Fruit fly (Drosophila melanogaster) whole organism, adult: ENCODE results near the gene Aldh7A1.
A peak's percentile ranks its signal among the peaks of the same experiment; 100 is the strongest.

ENCODE experiments used
- CG12768 ChIP-seq: fragments of 200-800 bp; sonication (Bioruptor generic); optimal IDR thresholded peaks from 2 replicates; lab custom pipeline; 2017; ENCODE audit warnings: missing biosample characterization, missing genetic modification characterization, mild to moderate bottlenecking, moderate library complexity, missing genetic modification reagents
- CG14711 ChIP-seq: fragments of 200-800 bp; sonication (Bioruptor generic); optimal IDR thresholded peaks from 2 replicates; lab custom pipeline; 2018; ENCODE audit warnings: missing biosample characterization, mild to moderate bottlenecking, missing genetic modification characterization, moderate library complexity
- CG1620 ChIP-seq: fragments of 200-800 bp; sonication (Bioruptor generic); optimal IDR thresholded peaks from 2 replicates; lab custom pipeline; 2016; ENCODE audit warnings: missing biosample characterization, missing genetic modification characterization
- CG33017 ChIP-seq: fragments of 200-800 bp; sonication (Bioruptor generic); optimal IDR thresholded peaks from 2 replicates; lab custom pipeline; 2018; ENCODE audit warnings: missing biosample characterization, mild to moderate bottlenecking, missing genetic modification characterization, moderate library complexity
- CG5204 ChIP-seq: fragments of 200-800 bp; sonication (Bioruptor generic); optimal IDR thresholded peaks from 2 replicates; lab custom pipeline; 2016; ENCODE audit warnings: missing biosample characterization, missing genetic modification characterization
- CG7045 ChIP-seq: fragments of 200-800 bp; sonication (Bioruptor generic); optimal IDR thresholded peaks from 2 replicates; lab custom pipeline; 2017; ENCODE audit warnings: missing biosample characterization, mild to moderate bottlenecking, missing genetic modification characterization
- CG7101 ChIP-seq: fragments of 200-800 bp; sonication (Bioruptor generic); optimal IDR thresholded peaks from 2 replicates; lab custom pipeline; 2018; ENCODE audit warnings: missing biosample characterization, mild to moderate bottlenecking, missing genetic modification characterization, moderate library complexity
- Clk ChIP-seq: fragments of 200-800 bp; sonication (Bioruptor generic); optimal IDR thresholded peaks from 2 replicates; lab custom pipeline; 2017; ENCODE audit warnings: missing biosample characterization, missing genetic modification characterization
- Crg-1 ChIP-seq: fragments of 200-800 bp; sonication (Bioruptor generic); optimal IDR thresholded peaks from 2 replicates; lab custom pipeline; 2016; ENCODE audit warnings: missing biosample characterization, missing genetic modification characterization
- Hr96 ChIP-seq: fragments of 200-800 bp; sonication (Bioruptor generic); optimal IDR thresholded peaks from 2 replicates; lab custom pipeline; 2016; ENCODE audit warnings: missing biosample characterization, missing genetic modification characterization
- Mnt ChIP-seq: fragments of 200-800 bp; sonication (Bioruptor generic); optimal IDR thresholded peaks from 2 replicates; lab custom pipeline; 2016; ENCODE audit warnings: missing biosample characterization, mild to moderate bottlenecking, missing genetic modification characterization
- bab1 ChIP-seq: fragments of 200-800 bp; sonication (Bioruptor generic); optimal IDR thresholded peaks from 3 replicates; lab custom pipeline; 2019; ENCODE audit warnings: missing biosample characterization, mild to moderate bottlenecking, missing genetic modification characterization, moderate library complexity
- cic ChIP-seq: fragments of 200-800 bp; sonication (Bioruptor generic); optimal IDR thresholded peaks from 2 replicates; lab custom pipeline; 2017; ENCODE audit warnings: missing biosample characterization, mild to moderate bottlenecking, missing genetic modification characterization, moderate library complexity
- cnc ChIP-seq, 2 experiments: fragments of >200 bp; optimal IDR thresholded peaks; 2 replicates each; lab custom pipeline; 2017
- kay ChIP-seq: fragments of 200-800 bp; sonication (Bioruptor generic); peaks from one replicate; lab custom pipeline; 2016; ENCODE audit warnings: missing biosample characterization, missing genetic modification characterization, borderline replicate concordance
- ovo ChIP-seq: fragments of 200-800 bp; sonication (Bioruptor generic); optimal IDR thresholded peaks from 2 replicates; lab custom pipeline; 2016; ENCODE audit warnings: missing biosample characterization, missing genetic modification characterization
- pad ChIP-seq: fragments of 200-800 bp; sonication (Bioruptor generic); optimal IDR thresholded peaks from 3 replicates; lab custom pipeline; 2017; ENCODE audit warnings: missing biosample characterization, missing genetic modification characterization, mild to moderate bottlenecking, moderate library complexity, missing genetic modification reagents
- tj ChIP-seq: fragments of 200-800 bp; sonication (Bioruptor generic); optimal IDR thresholded peaks from 3 replicates; lab custom pipeline; 2017; ENCODE audit warnings: missing biosample characterization, mild to moderate bottlenecking, missing genetic modification characterization, moderate library complexity
- toe ChIP-seq: fragments of 200-800 bp; sonication (Bioruptor generic); optimal IDR thresholded peaks from 2 replicates; lab custom pipeline; 2016; ENCODE audit warnings: missing biosample characterization, missing genetic modification characterization

The Aldh7A1 gene

DNA sequence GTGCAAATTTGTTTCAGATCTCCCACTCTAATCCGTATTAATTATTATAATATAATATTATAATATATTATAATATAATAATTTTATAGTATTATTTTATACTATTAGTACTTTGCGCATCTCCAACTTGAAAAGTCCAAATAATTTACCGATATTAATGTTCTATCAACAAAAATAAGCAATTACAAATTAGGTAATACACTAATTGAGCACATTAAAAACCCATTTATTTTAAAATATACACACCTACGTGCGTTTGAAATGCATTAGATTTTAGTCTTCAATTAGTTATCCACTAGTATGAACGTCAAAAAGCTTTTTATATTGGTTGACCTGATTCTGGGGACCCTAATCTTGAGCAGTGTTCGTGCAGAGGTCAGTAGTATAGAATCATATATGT, 32.7 kb downstream of the Aldh7A1 start, which contains the start of gene CG33647:
Gene CG33647 (plus strand): TSS at position 301 of the 400 bp plus-strand sequence.
- TF ChIP-seq kay (GFP tag; lab: Kevin White, UChicago) (no peak), Clk (GFP tag; lab: Kevin White, UChicago) (no peak), CG33017 (tag; lab: Kevin White, UChicago) (no peak), Mnt (no peak), CG7101 (tag; lab: Kevin White, UChicago) (no peak), tj (GFP tag; lab: Kevin White, UChicago) (no peak)

DNA sequence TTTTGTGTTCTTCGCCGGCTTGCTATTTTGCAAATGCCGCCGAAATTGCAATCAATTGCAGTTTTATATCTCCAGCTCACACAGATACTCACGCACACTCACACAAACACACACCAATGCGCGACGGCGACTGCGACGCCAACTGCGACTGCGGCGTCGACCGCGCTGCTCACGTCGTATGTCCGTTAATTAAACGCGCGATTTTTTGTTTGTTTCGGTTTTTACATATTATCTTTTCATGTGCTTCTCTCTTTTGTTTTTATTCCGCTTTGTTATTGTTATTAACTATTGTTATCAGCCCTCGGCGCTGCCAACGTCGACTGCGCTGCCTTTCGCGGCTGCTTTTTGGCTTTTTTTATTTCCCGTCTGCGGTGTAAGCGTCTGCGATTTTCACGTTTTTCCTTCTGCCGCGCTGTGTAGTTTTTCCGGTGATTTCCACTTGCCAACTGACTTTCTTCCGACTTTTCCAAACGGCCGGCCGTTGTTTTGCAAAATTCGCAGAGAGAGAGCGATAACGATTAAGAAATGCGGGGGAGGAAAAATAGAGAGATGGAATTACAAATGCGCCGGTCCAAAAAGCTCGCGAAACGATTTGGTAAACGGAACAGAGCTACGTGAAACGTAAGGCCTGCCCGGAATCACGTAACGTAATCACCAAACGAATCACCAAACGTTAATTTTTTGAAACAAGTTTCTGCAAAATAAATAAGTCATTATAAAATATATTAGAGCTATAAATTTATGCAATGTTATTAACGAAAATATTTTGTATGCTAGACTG, 33.6 kb downstream of the Aldh7A1 start, which contains the start of gene fz2:
Gene fz2 (minus strand): TSS at position 452 of the 781 bp plus-strand sequence.
- TF ChIP-seq tj (GFP tag; lab: Kevin White, UChicago) (peak; percentile 11), bab1 (GFP tag; lab: Kevin White, UChicago) (peak; percentile 21), kay (GFP tag; lab: Kevin White, UChicago) (peak; percentile 91), cic (GFP tag; lab: Kevin White, UChicago) (peak; percentile 13), pad (GFP tag; lab: Kevin White, UChicago) (no peak), Hr96 (GFP tag; lab: Kevin White, UChicago) (no peak)

dm6 chr3L:19233798-19234781, 34.6 kb downstream of the Aldh7A1 start:
- no peak for TF ChIP-seq CG7101 (tag; lab: Kevin White, UChicago)
- TF ChIP-seq Mnt, result no peak
- TF ChIP-seq pad (GFP tag; lab: Kevin White, UChicago), result no peak
- no peak for TF ChIP-seq CG12768 (GFP tag; lab: Kevin White, UChicago)
- no peak for TF ChIP-seq Crg-1
- no peak for TF ChIP-seq CG5204
- TF ChIP-seq kay (GFP tag; lab: Kevin White, UChicago), result no peak
- TF ChIP-seq cnc (optimal IDR thresholded peaks at IDR 0.05; lab: Kevin White, UChicago), result no peak
- no peak for TF ChIP-seq Clk (GFP tag; lab: Kevin White, UChicago)
- TF ChIP-seq cic (GFP tag; lab: Kevin White, UChicago), result no peak
- TF ChIP-seq CG33017 (tag; lab: Kevin White, UChicago), result no peak
- no peak for TF ChIP-seq CG7045 (GFP tag; lab: Kevin White, UChicago)
- TF ChIP-seq CG14711, result no peak
- no peak for TF ChIP-seq bab1 (GFP tag; lab: Kevin White, UChicago)
- TF ChIP-seq CG1620, result no peak
- TF ChIP-seq ovo (GFP tag; lab: Kevin White, UChicago), result no peak

DNA sequence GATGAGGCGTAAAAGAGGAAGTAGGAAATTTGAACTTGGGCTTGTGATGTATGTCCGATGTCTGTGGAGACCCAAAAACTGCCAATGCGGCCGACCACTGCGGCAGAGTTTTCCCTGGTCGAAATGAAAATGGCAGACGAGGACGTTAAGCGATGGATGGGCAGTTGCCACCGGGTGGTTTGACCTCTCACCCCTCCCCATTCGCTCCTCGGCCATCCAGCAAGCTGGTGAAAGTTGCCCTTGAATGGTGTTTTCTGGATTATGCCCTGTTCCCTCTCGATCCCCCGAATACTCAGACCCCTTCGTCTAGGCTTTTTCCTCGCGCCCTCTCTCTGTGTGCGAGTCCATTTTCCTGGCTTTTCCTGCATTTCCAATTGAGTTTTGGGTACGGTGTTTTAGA, 37.1 kb downstream of the Aldh7A1 start:
- TF ChIP-seq CG1620 (no peak), CG5204 (no peak), CG7045 (GFP tag; lab: Kevin White, UChicago) (no peak), CG33017 (tag; lab: Kevin White, UChicago) (no peak), CG14711 (no peak), CG7101 (tag; lab: Kevin White, UChicago) (no peak), kay (GFP tag; lab: Kevin White, UChicago) (no peak), Clk (GFP tag; lab: Kevin White, UChicago) (no peak), Hr96 (GFP tag; lab: Kevin White, UChicago) (no peak), tj (GFP tag; lab: Kevin White, UChicago) (no peak), ovo (GFP tag; lab: Kevin White, UChicago) (no peak), CG12768 (GFP tag; lab: Kevin White, UChicago) (no peak), cnc (optimal IDR thresholded peaks at IDR 0.05; lab: Kevin White, UChicago) (no peak), cic (GFP tag; lab: Kevin White, UChicago) (no peak), pad (GFP tag; lab: Kevin White, UChicago) (no peak), toe (GFP tag; lab: Kevin White, UChicago) (no peak)

- TF ChIP-seq CG33017 (tag; lab: Kevin White, UChicago) (no peak), toe (GFP tag; lab: Kevin White, UChicago) (no peak), CG5204 (no peak), bab1 (GFP tag; lab: Kevin White, UChicago) (no peak), CG1620 (no peak), Crg-1 (no peak), cic (GFP tag; lab: Kevin White, UChicago) (no peak), pad (GFP tag; lab: Kevin White, UChicago) (peak; percentile 21)
Observed at dm6 chr3L:19230801-19231547, 37.7 kb downstream of the Aldh7A1 start.
